Fruit fly (Drosophila melanogaster) S2 (cell line): ENCODE measurements around the gene CG10147.

Experiments used
- CG8478 ChIP-seq: fragments of >200 bp; optimal IDR thresholded peaks from 2 replicates; lab custom pipeline; 2018
- CTCF ChIP-seq, 2 experiments: fragments of >200 bp; optimal IDR thresholded peaks; 2 replicates each; lab custom pipeline; 2018

dm6 chr3L:6469508-6469907, 18.7 kb downstream of the CG10147 start:
- no peak for TF ChIP-seq CG8478
- no peak for TF ChIP-seq CTCF (optimal IDR thresholded peaks at IDR 0.05; lab: Kevin White, UChicago)
